Worm (Caenorhabditis elegans) whole organism, L2 larva: ENCODE results near the gene unc-16.

Source experiments
- R02D3.7 ChIP-seq: fragments of 150-350 bp; optimal IDR thresholded peaks from 2 replicates; lab custom pipeline; 2014; ENCODE audit warnings: missing biosample characterization, missing genetic modification characterization
- ZK546.5 ChIP-seq: sonication (generic microtip); optimal IDR thresholded peaks from 2 replicates; lab custom pipeline; 2017; ENCODE audit warnings: missing biosample characterization, missing genetic modification characterization
- alr-1 ChIP-seq: fragments of 150-350 bp; optimal IDR thresholded peaks from 2 replicates; lab custom pipeline; 2014; ENCODE audit warnings: missing biosample characterization, missing genetic modification characterization
- fos-1 ChIP-seq: fragments of 150-350 bp; optimal IDR thresholded peaks from 2 replicates; lab custom pipeline; 2014; ENCODE audit warnings: missing biosample characterization, missing genetic modification characterization
- lin-11 ChIP-seq: fragments of 150-350 bp; sonication (generic microtip); optimal IDR thresholded peaks from 2 replicates; lab custom pipeline; 2014; ENCODE audit warnings: missing biosample characterization, missing genetic modification characterization, inconsistent platforms, mixed read lengths
- nhr-237 ChIP-seq: fragments of 150-350 bp; optimal IDR thresholded peaks from 2 replicates; lab custom pipeline; 2014; ENCODE audit warnings: missing biosample characterization, missing genetic modification characterization
- sma-9 ChIP-seq, 2 experiments: fragments of 150-350 bp in 1 of 2; sonication (generic microtip) in 1 of 2; optimal IDR thresholded peaks; 2 replicates each; lab custom pipeline; 2014 to 2016; ENCODE audit warnings: missing genetic modification characterization in 2 of 2, mild to moderate bottlenecking in 1 of 2, missing biosample characterization in 1 of 2, missing compliant biosample characterization in 1 of 2, missing genetic modification reagents in 1 of 2, moderate library complexity in 1 of 2
- snpc-4 ChIP-seq: fragments of 150-350 bp; optimal IDR thresholded peaks from 2 replicates; lab custom pipeline; 2014; ENCODE audit warnings: missing biosample characterization, missing genetic modification characterization
- unc-39 ChIP-seq: fragments of 150-350 bp; optimal IDR thresholded peaks from 2 replicates; lab custom pipeline; 2014; ENCODE audit warnings: missing biosample characterization, missing genetic modification characterization
- unc-62 ChIP-seq: fragments of 150-350 bp; optimal IDR thresholded peaks from 2 replicates; lab custom pipeline; 2014; ENCODE audit warnings: missing biosample characterization, missing genetic modification reagents, missing genetic modification characterization
- zag-1 ChIP-seq: fragments of 150-350 bp; optimal IDR thresholded peaks from 2 replicates; lab custom pipeline; 2014; ENCODE audit warnings: missing biosample characterization, missing genetic modification characterization

DNA sequence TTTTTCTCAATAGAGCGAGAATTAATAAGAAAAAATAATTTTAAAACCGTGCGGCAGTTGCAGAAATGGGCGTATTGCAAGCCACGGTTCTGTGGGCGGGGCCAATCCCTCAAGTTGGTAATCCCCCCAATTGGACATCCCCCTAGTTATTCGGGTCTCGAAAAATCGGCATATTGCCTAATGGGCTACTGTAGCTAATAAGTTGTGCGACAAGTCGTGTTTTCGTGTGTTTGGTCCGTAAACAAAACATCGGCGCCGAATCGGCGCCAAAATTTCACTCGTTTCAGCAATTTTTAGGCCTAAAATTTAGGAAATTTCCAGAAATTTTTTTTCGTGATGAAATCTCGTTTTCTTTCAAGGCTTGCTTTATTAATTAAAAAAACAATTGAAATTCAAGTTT, 41.7 kb upstream of the unc-16 start:
- no peak for TF ChIP-seq snpc-4 (tag; lab: Kevin White, UChicago)
- TF ChIP-seq nhr-237 (tag; lab: Kevin White, UChicago) = no peak
- no peak for TF ChIP-seq lin-11 (tag; lab: Kevin White, UChicago)
- no peak for TF ChIP-seq zag-1 (tag; lab: Kevin White, UChicago)
- TF ChIP-seq alr-1 (tag; lab: Kevin White, UChicago) = no peak
- TF ChIP-seq unc-39 (tag; lab: Kevin White, UChicago) = no peak
- TF ChIP-seq fos-1 (tag; lab: Kevin White, UChicago) = no peak
- TF ChIP-seq unc-62 (GFP tag; lab: Kevin White, UChicago) = no peak
- TF ChIP-seq R02D3.7 (tag; lab: Kevin White, UChicago) = no peak
- TF ChIP-seq ZK546.5 = no peak
- no peak for TF ChIP-seq sma-9 (GFP tag; optimal IDR thresholded peaks at IDR 0.05; lab: Kevin White, UChicago)
- TF ChIP-seq sma-9 (tag; optimal IDR thresholded peaks at IDR 0.05; lab: Kevin White, UChicago) = no peak
